Fruit fly (Drosophila melanogaster): ENCODE data around the gene CG6638.

The CG6638 gene

DNA sequence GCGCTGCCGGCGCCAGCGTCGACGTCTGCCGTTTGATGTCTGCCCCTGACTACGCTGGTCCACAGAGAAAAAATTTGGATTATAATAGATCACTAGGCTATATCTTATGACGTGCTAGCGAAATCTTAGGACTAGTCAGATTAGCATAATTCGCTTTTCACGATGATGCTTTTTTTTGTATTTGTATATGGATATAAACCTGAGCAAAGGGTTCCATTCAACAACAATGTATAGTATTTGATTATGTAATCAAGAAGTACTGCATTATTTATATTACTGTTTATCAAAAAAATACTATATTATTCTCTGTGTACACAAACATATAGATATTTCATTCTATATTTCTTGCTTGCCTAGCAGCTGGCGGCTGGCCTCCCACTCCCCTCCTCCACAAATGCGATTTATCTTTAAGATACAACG, 28.8 kb downstream of the CG6638 start (continued):
- TF ChIP-seq mam (GFP tag; optimal IDR thresholded peaks at IDR 0.05), result peak; percentile 81
- TF ChIP-seq CG15696 (tag; optimal IDR thresholded peaks at IDR 0.05), result peak; percentile 70
- no peak for TF ChIP-seq lov (optimal IDR thresholded peaks at IDR 0.05)
- TF ChIP-seq lov (GFP tag; IDR thresholded peaks at IDR 0.05), result 0 out of 3 replicates have a peak, but pooled peaks have one; percentile 33
- TF ChIP-seq CG6765 (GFP tag; optimal IDR thresholded peaks at IDR 0.05), result peak; percentile 91
- peak; percentile 36 for TF ChIP-seq Jarid2 (GFP tag; optimal IDR thresholded peaks at IDR 0.05)
- peak; percentile 63 for TF ChIP-seq CG11560 (tag; IDR thresholded peaks at IDR 0.05)
- TF ChIP-seq pnt (GFP tag; optimal IDR thresholded peaks at IDR 0.05), result peak; percentile 66
- TF ChIP-seq tll (GFP tag; optimal IDR thresholded peaks at IDR 0.05), result no peak
- TF ChIP-seq pan (optimal IDR thresholded peaks at IDR 0.05), result no peak
- TF ChIP-seq pan (GFP tag; optimal IDR thresholded peaks at IDR 0.05 in 1 of 2, IDR thresholded peaks at IDR 0.05 in 1 of 2), result peak in 1 of 2 experiments; percentile 87
- TF ChIP-seq NK7.1 (GFP tag; optimal IDR thresholded peaks at IDR 0.05), result peak; percentile 28
- no peak for TF ChIP-seq CG15479 (GFP tag; optimal IDR thresholded peaks at IDR 0.05)
- no peak for TF ChIP-seq CG13287 (GFP tag; IDR thresholded peaks at IDR 0.05; ENCODE audit: partially characterized antibody)
- TF ChIP-seq ERR (GFP tag; optimal IDR thresholded peaks at IDR 0.05), result peak; percentile 58
- peak; percentile 80 for TF ChIP-seq CG3407 (GFP tag; optimal IDR thresholded peaks at IDR 0.05)
- peak; percentile 79 for TF ChIP-seq nerfin-1 (tag; optimal IDR thresholded peaks at IDR 0.05)
- peak; percentile 15; the same call in 1 of the 2 replicates for TF ChIP-seq sim (GFP tag; IDR thresholded peaks at IDR 0.05)
- no peak for TF ChIP-seq Lpt (GFP tag; optimal IDR thresholded peaks at IDR 0.05)
- TF ChIP-seq Mad (GFP tag; optimal IDR thresholded peaks at IDR 0.05), result peak; percentile 67
- TF ChIP-seq az2 (GFP tag; optimal IDR thresholded peaks at IDR 0.05), result peak; percentile 82
- TF ChIP-seq rib (GFP tag; IDR thresholded peaks at IDR 0.05), result peak; percentile 66
- peak; percentile 79 for TF ChIP-seq CG9437 (GFP tag; optimal IDR thresholded peaks at IDR 0.05)
- 0 out of 2 replicates have a peak, but pooled peaks have one; percentile 60 for TF ChIP-seq CG16779 (GFP tag; IDR thresholded peaks at IDR 0.05)
- TF ChIP-seq odd (GFP tag; optimal IDR thresholded peaks at IDR 0.05), result peak; percentile 75
- no peak for TF ChIP-seq pita (GFP tag; optimal IDR thresholded peaks at IDR 0.05)
- TF ChIP-seq CG16863 (GFP tag; optimal IDR thresholded peaks at IDR 0.05), result peak; percentile 75
- peak; percentile 89 for TF ChIP-seq CG10147 (GFP tag; optimal IDR thresholded peaks at IDR 0.05)
- TF ChIP-seq sob (GFP tag; IDR thresholded peaks at IDR 0.05), result peak; percentile 76
- TF ChIP-seq Drgx (GFP tag; IDR thresholded peaks at IDR 0.05), result peak; percentile 80
- TF ChIP-seq bab2 (GFP tag; optimal IDR thresholded peaks at IDR 0.05), result peak; percentile 73
- peak; percentile 44 for TF ChIP-seq E2f2 (GFP tag; IDR thresholded peaks at IDR 0.05)
- TF ChIP-seq CG30431 (GFP tag; optimal IDR thresholded peaks at IDR 0.05), result peak; percentile 78
- peak; percentile 22 for TF ChIP-seq grn (GFP tag; optimal IDR thresholded peaks at IDR 0.05)
- peak; percentile 39 for TF ChIP-seq CG33557 (GFP tag; optimal IDR thresholded peaks at IDR 0.05)
- TF ChIP-seq lilli (GFP tag; optimal IDR thresholded peaks at IDR 0.05), result peak; percentile 88
- peak; percentile 70 for TF ChIP-seq Usf (GFP tag; optimal IDR thresholded peaks at IDR 0.05)
- TF ChIP-seq disco-r (GFP tag; optimal IDR thresholded peaks at IDR 0.05), result peak; percentile 62
- TF ChIP-seq z (GFP tag; IDR thresholded peaks at IDR 0.05), result no peak
- peak; percentile 52 for TF ChIP-seq CG1603 (tag; optimal IDR thresholded peaks at IDR 0.05)
- no peak; the same call in 1 of the 2 replicates for TF ChIP-seq Ravus (GFP tag; IDR thresholded peaks at IDR 0.05)
- peak; percentile 78 for TF ChIP-seq CG8281 (tag; optimal IDR thresholded peaks at IDR 0.05)
- no peak for TF ChIP-seq Deaf1 (tag; optimal IDR thresholded peaks at IDR 0.05)
- TF ChIP-seq CG14965 (GFP tag; optimal IDR thresholded peaks at IDR 0.05; ENCODE audit: borderline replicate concordance), result no peak
- TF ChIP-seq aop (GFP tag; IDR thresholded peaks at IDR 0.05), result no peak
- peak; percentile 85 for TF ChIP-seq bcd (GFP tag; optimal IDR thresholded peaks at IDR 0.05)
- peak; percentile 41 for TF ChIP-seq CG4707 (GFP tag; optimal IDR thresholded peaks at IDR 0.05)
- peak; percentile 79 for TF ChIP-seq CG10654 (GFP tag; optimal IDR thresholded peaks at IDR 0.05)
- TF ChIP-seq emc (GFP tag; optimal IDR thresholded peaks at IDR 0.05), result peak; percentile 27
- peak; percentile 78 for TF ChIP-seq CG7786 (GFP tag; optimal IDR thresholded peaks at IDR 0.05)
- peak; percentile 77 for TF ChIP-seq danr (GFP tag; IDR thresholded peaks at IDR 0.05)
- peak; percentile 71 to 78 for TF ChIP-seq chif (GFP tag; optimal IDR thresholded peaks at IDR 0.05)
